Worm (Caenorhabditis elegans) whole organism, L4 larva: ENCODE measurements around the gene nhx-4.

Source experiments
- ceh-20 ChIP-seq: fragments of 200-800 bp; sonication (Bioruptor generic); IDR thresholded peaks from 2 replicates; pipeline ENCODE4 v1.3.6; 2022; ENCODE audit warnings: missing genetic modification reagents, missing genetic modification characterization, missing compliant biosample characterization
- ceh-82 ChIP-seq: sonication (generic microtip); optimal IDR thresholded peaks from 2 replicates; lab custom pipeline; 2017; ENCODE audit warnings: missing biosample characterization, missing genetic modification characterization
- dve-1 ChIP-seq: sonication (generic microtip); optimal IDR thresholded peaks from 2 replicates; lab custom pipeline; 2017; ENCODE audit warnings: antibody characterized with exemption, mild to moderate bottlenecking, missing genetic modification characterization, missing compliant biosample characterization; ENCODE audit not compliant: insufficient read depth
- egl-27 ChIP-seq: sonication (generic microtip); optimal IDR thresholded peaks from 3 replicates; lab custom pipeline; 2017; ENCODE audit warnings: missing biosample characterization, missing genetic modification reagents, missing genetic modification characterization
- fos-1 ChIP-seq: fragments of 150-350 bp; optimal IDR thresholded peaks from 2 replicates; lab custom pipeline; 2014; ENCODE audit warnings: missing biosample characterization, missing genetic modification characterization
- lin-39 ChIP-seq: fragments of 150-350 bp; optimal IDR thresholded peaks from 2 replicates; lab custom pipeline; 2014; ENCODE audit warnings: missing biosample characterization, missing genetic modification reagents, missing genetic modification characterization
- nhr-237 ChIP-seq: sonication (generic microtip); optimal IDR thresholded peaks from 2 replicates; lab custom pipeline; 2017; ENCODE audit warnings: missing biosample characterization, missing genetic modification characterization
- nhr-76 ChIP-seq: fragments of 150-350 bp; optimal IDR thresholded peaks from 2 replicates; lab custom pipeline; 2014; ENCODE audit warnings: missing biosample characterization, missing genetic modification characterization
- nhr-77 ChIP-seq: fragments of 150-350 bp; optimal IDR thresholded peaks from 2 replicates; lab custom pipeline; 2014; ENCODE audit warnings: missing biosample characterization, missing genetic modification characterization
- pqm-1 ChIP-seq: sonication (generic microtip); optimal IDR thresholded peaks from 2 replicates; lab custom pipeline; 2017; ENCODE audit warnings: missing biosample characterization, missing genetic modification characterization
- tag-97 ChIP-seq: fragments of 200-800 bp; sonication (Bioruptor generic); IDR thresholded peaks from 2 replicates; pipeline ENCODE4 v1.3.6; 2022; ENCODE audit warnings: missing genetic modification characterization, missing compliant biosample characterization
- unc-62 ChIP-seq, 3 experiments: fragments of 150-350 bp in 1 of 3; sonication (generic microtip); optimal IDR thresholded peaks in 2 of 3; peaks in 1 of 3; 1 replicate in 1 of 3; 2 replicates in 2 of 3; lab custom pipeline; 2014 to 2017; ENCODE audit warnings: missing biosample characterization in 3 of 3, missing genetic modification characterization in 3 of 3, missing genetic modification reagents in 3 of 3, missing genotype in 1 of 3
- ztf-11 ChIP-seq: fragments of 150-350 bp; optimal IDR thresholded peaks from 2 replicates; lab custom pipeline; 2014; ENCODE audit warnings: missing biosample characterization, missing genetic modification characterization

- TF ChIP-seq fos-1 (tag; lab: Kevin White, UChicago): no peak
- no peak for TF ChIP-seq egl-27
- TF ChIP-seq ceh-82 (tag; lab: Kevin White, UChicago): no peak
- no peak for TF ChIP-seq ztf-11 (tag; lab: Kevin White, UChicago)
- TF ChIP-seq lin-39 (tag; lab: Kevin White, UChicago): no peak
- no peak for TF ChIP-seq unc-62 (GFP tag; optimal IDR thresholded peaks at IDR 0.05 in 1 of 2; lab: Kevin White, UChicago)
- no peak for TF ChIP-seq unc-62 (tag; optimal IDR thresholded peaks at IDR 0.05; lab: Kevin White, UChicago)
- TF ChIP-seq ceh-20 (GFP tag; lab: Robert Waterston, UW): no peak
- TF ChIP-seq dve-1 (tag; lab: Kevin White, UChicago): no peak
- no peak for TF ChIP-seq pqm-1 (tag; lab: Kevin White, UChicago)
- no peak for TF ChIP-seq nhr-76 (tag; lab: Kevin White, UChicago)
- TF ChIP-seq nhr-77 (tag; lab: Kevin White, UChicago): no peak
- TF ChIP-seq tag-97 (GFP tag; lab: Robert Waterston, UW): no peak
- TF ChIP-seq nhr-237 (tag; lab: Kevin White, UChicago): no peak
These were observed 27.6 kb downstream of the nhx-4 start for ce11 chrX:6941711-6942110.
